Fruit fly (Drosophila melanogaster): ENCODE data around the gene CG5262.

The CG5262 gene

dm6 chr3L:20379496-20379895, 50.8 kb downstream of the CG5262 start:
- no peak for TF ChIP-seq psq (GFP tag; optimal IDR thresholded peaks at IDR 0.05)
- TF ChIP-seq Hr78 (GFP tag; optimal IDR thresholded peaks at IDR 0.05), result no peak
- no peak for TF ChIP-seq Myc (optimal IDR thresholded peaks at IDR 0.05)
- TF ChIP-seq rgr (GFP tag; optimal IDR thresholded peaks at IDR 0.05), result no peak
- no peak for TF ChIP-seq h (GFP tag; optimal IDR thresholded peaks at IDR 0.05)
- TF ChIP-seq OdsH (GFP tag; optimal IDR thresholded peaks at IDR 0.05), result no peak
- TF ChIP-seq dmrt93B (GFP tag; optimal IDR thresholded peaks at IDR 0.05), result no peak
- TF ChIP-seq Mio (GFP tag; optimal IDR thresholded peaks at IDR 0.05), result no peak
- no peak for TF ChIP-seq br (GFP tag; optimal IDR thresholded peaks at IDR 0.05)
- no peak for TF ChIP-seq brk (GFP tag; optimal IDR thresholded peaks at IDR 0.05)
- no peak for TF ChIP-seq GATAd (GFP tag; optimal IDR thresholded peaks at IDR 0.05)
- TF ChIP-seq woc (GFP tag; optimal IDR thresholded peaks at IDR 0.05), result no peak
- no peak for TF ChIP-seq Rel (GFP tag; optimal IDR thresholded peaks at IDR 0.05)
- no peak for TF ChIP-seq Rel (tag; optimal IDR thresholded peaks at IDR 0.05)
- no peak for TF ChIP-seq sv (GFP tag; optimal IDR thresholded peaks at IDR 0.05)
- no peak for TF ChIP-seq Jra (GFP tag; optimal IDR thresholded peaks at IDR 0.05)
- TF ChIP-seq dl (GFP tag; optimal IDR thresholded peaks at IDR 0.05; ENCODE audit: insufficient read depth in 1 of 2, partially characterized antibody in 2 of 2), result no peak
- TF ChIP-seq CG9705 (GFP tag; optimal IDR thresholded peaks at IDR 0.05), result no peak
- TF ChIP-seq Abd-B (GFP tag; optimal IDR thresholded peaks at IDR 0.05), result no peak

All from whole organism, wandering third instar larva.